Worm (Caenorhabditis elegans): ENCODE results near the gene D1005.5.

The D1005.5 gene

DNA sequence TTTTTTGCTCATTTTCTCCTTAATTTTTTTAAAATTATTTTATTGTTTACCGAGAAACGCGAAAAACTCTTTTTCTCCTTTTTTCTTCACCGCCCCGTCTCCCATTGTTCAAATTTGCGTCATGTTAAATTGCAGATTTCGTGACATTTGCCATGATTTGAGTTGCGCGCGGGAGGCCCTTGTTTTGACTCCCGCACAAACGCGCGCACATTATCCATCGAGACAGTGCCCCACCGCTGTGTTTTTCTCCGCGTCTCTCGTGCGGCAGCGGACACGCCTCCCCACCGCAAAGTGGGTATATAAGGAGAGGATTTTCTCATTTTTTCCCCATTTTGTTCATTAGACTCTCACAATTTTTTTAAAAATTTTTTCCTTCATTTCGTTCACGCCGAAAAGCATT is 3.2 kb upstream of the D1005.5 start:
- no peak for TF ChIP-seq him-1 (tag; optimal IDR thresholded peaks at IDR 0.05)
- no peak for TF ChIP-seq W03F9.2 (tag; optimal IDR thresholded peaks at IDR 0.05)
- TF ChIP-seq dao-5 (tag; optimal IDR thresholded peaks at IDR 0.05) = no peak

DNA sequence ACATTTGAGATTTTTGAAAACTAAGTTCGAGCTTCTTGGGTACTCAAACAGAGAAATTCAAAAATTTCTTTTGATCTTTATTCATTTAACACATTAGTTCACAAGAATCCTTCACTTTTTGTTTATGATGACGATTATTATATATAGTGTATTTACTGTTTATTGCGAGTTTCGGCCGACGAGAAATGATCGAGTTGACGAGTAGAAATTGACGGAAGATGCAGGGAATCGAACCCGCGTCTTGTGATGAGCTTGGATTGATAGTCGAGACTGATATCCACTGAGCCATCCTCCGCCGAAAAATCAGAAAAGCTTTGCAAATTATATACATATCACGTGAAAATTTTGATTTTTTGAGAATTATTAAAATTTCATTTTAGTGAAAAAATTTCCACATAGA is 1.0 kb upstream of the D1005.5 start:
- TF ChIP-seq W03F9.2 (tag; optimal IDR thresholded peaks at IDR 0.05) = no peak
- TF ChIP-seq him-1 (tag; optimal IDR thresholded peaks at IDR 0.05) = no peak
- TF ChIP-seq dao-5 (tag; optimal IDR thresholded peaks at IDR 0.05) = no peak

DNA sequence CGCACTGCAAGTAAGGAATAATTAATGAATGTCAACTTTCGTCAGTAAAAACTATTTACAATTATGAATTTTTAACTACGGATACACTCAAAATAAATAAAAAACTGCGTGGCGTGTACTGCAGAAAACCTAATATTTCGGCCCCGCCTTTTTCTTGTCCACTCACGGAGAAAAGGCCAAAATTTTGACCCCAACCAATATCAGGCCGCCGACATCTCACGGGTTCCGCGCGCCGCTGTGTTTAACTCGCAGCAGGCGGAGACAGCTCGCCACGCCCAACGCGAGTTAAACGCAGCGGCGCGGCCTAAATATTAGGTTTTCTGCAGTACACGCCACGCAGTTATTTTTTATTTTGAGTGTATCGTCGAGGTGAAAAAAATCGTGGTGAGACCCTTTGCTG is 1.5 kb downstream of the D1005.5 start:
- TF ChIP-seq W03F9.2 (tag; optimal IDR thresholded peaks at IDR 0.05) (no peak), dao-5 (tag; optimal IDR thresholded peaks at IDR 0.05) (no peak), him-1 (tag; optimal IDR thresholded peaks at IDR 0.05) (no peak)

DNA sequence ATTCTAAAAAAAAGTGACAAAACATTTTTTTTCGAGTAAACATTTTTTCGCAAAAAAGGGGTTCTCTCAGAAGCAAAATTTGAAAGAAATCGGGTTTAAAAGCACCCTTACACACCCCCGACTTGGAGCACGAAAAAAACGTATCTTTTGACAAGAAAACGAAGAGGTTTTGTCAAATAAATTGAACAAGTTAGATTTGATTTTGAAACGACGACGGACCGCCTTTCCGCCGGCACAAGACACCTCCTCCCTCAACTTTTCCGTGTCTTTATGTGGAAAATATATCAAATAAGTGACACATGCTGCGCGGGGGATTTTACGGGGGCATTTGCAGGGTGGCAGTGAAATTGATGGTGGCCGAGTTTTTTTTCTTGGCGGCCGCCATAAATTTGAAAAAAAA is 4.7 kb downstream of the D1005.5 start:
- TF ChIP-seq W03F9.2 (tag; optimal IDR thresholded peaks at IDR 0.05) (no peak), him-1 (tag; optimal IDR thresholded peaks at IDR 0.05) (no peak), dao-5 (tag; optimal IDR thresholded peaks at IDR 0.05) (no peak)

DNA sequence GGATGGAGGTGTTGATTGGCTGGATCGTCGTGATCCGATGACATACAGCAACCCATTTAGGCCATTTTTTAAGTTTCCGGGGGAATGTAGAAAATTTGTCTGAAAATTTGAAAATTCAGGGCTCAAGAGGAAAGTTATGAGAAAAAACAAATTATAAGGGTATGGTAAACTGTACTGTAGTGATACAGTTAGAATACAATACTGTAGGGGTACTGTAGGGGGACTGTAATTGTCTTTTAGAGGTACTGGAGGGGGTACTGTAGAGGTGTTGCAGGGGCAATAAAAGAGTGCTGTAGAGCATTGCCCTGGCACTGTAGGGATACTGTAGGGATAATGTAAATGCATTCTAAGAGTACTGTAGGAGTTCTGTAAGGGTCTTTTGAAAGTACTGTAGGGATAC is 8.1 kb downstream of the D1005.5 start, which contains the start of gene D1005.6:
D1005.6 (minus strand) TSS at position 101 of the 400 bp plus-strand sequence.
- TF ChIP-seq dao-5 (tag; optimal IDR thresholded peaks at IDR 0.05) (no peak), W03F9.2 (tag; optimal IDR thresholded peaks at IDR 0.05) (no peak), him-1 (tag; optimal IDR thresholded peaks at IDR 0.05) (no peak)

DNA sequence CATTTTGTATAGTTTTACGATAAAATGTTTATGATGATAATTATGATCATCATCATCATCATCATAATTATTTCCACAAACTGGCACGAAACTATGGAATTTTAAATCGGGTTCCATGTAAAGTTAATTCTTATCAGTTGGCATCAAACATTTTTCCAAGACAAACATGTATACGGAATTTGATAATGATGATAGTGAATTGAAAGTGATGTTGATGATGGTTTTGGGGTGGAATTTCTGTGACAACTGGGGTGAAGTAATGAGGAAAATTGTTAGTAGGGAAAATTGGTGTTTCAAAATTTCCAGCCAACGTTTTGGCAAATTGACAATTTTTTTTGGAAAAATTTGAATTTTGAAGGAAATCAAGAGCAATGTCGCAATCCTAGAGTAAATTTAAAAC is 13.0 kb downstream of the D1005.5 start:
- TF ChIP-seq W03F9.2 (tag; optimal IDR thresholded peaks at IDR 0.05) = no peak
- TF ChIP-seq dao-5 (tag; optimal IDR thresholded peaks at IDR 0.05) = no peak
- TF ChIP-seq him-1 (tag; optimal IDR thresholded peaks at IDR 0.05) = no peak

DNA sequence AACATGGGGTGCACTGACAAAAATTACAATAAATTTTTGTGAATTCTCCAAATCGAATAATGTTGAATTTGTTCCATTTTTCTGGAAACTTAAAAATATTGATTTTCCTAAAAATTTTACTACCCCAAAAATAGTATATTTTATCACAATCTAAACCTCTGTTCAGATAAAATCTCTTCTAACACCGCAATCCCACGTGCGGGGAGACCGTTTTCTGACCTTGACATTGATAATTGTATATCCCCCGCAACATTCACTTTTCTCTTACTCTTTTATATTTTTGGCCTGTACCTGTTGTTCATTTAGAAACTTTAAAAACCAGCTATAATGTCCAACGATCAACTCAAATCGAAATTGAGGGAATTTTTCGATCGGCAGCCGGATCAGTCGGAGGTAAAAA is 14.0 kb downstream of the D1005.5 start, which contains the start of gene D1005.2:
D1005.2 (plus strand) TSS at position 230 of the 400 bp plus-strand sequence.
- TF ChIP-seq W03F9.2 (tag; optimal IDR thresholded peaks at IDR 0.05) (no peak), him-1 (tag; optimal IDR thresholded peaks at IDR 0.05) (no peak), dao-5 (tag; optimal IDR thresholded peaks at IDR 0.05) (no peak)

DNA sequence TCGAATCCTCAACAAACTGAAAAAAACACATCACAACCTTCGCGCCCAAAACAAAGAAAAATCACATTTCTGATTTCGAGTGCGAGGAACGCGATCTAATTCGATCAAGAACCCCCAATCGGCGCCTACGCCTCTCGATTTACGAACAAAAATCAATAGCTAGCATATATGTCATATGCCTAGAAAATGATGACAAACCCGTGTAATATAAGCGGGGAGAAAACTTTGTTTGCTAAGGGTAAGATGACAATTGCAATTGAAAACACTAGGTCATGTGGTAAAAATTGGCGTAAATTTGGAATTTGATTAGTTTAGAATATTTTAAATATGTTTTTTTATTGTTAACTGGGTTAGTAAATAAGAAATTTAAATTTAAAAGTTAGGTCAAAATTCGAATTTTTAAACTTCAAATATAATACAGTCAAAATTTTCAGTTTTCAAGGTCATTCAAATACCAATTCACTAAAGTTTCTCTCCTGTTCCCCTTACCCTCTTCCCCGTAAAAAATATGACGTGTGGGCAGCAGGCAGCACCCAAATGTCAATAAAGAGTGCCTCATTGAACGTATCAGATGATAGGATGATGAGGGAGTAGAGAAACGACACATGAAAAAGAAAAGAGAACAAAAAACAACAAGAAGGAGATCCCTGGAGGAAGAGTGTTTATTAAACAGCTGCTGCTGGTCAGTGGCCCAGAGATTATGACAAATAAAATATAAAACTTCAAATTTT is 16.3 kb downstream of the D1005.5 start:
- TF ChIP-seq W03F9.2 (tag; optimal IDR thresholded peaks at IDR 0.05) = peak; percentile 27
- no peak for TF ChIP-seq him-1 (tag; optimal IDR thresholded peaks at IDR 0.05)
- no peak for TF ChIP-seq dao-5 (tag; optimal IDR thresholded peaks at IDR 0.05)

DNA sequence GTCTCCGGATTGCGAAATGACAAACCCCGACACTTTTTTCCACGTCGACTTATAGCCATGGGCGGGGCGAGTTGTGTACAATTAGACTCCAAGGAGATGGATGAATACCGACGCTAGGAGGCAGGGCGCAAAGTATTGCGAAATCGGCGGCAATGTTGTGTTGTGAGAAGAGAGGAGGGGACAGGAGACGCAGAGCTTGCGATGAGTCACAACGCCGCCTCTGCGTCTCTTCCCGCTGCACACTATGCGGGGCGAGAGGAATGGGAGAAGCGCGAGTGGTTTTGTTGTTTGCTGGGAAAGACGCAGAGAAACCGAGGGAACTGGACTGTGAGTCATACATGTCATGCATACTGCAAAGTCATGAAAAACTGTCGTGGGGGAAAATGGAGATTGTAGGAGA is 18.4 kb downstream of the D1005.5 start:
- TF ChIP-seq dao-5 (tag; optimal IDR thresholded peaks at IDR 0.05) (peak; percentile 11), W03F9.2 (tag; optimal IDR thresholded peaks at IDR 0.05) (peak; percentile 30), him-1 (tag; optimal IDR thresholded peaks at IDR 0.05) (peak; percentile 56)

DNA sequence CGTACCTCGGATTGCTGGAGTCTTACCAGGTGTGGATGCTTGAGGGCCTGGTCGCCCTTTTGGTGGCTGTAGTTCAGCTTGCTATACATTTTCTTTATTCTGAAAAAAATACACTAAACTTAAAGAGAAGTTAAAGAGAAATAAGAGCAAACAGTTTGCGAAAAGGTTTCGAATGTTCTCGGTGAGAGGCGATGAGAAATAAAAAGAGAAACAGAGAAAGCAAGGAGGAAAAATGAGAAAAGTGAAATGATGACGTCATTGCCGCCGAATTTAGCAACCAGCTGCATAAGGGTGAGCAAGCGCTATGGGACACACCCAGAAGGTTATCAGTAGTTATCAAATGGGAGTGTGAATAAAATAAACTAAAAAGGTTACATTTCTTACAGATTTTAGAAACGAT is 19.0 kb downstream of the D1005.5 start, which contains the start of gene cebp-1:
cebp-1 (minus strand) TSS at position 99 of the 400 bp plus-strand sequence.
- TF ChIP-seq W03F9.2 (tag; optimal IDR thresholded peaks at IDR 0.05) = peak; percentile 39
- no peak for TF ChIP-seq dao-5 (tag; optimal IDR thresholded peaks at IDR 0.05)

DNA sequence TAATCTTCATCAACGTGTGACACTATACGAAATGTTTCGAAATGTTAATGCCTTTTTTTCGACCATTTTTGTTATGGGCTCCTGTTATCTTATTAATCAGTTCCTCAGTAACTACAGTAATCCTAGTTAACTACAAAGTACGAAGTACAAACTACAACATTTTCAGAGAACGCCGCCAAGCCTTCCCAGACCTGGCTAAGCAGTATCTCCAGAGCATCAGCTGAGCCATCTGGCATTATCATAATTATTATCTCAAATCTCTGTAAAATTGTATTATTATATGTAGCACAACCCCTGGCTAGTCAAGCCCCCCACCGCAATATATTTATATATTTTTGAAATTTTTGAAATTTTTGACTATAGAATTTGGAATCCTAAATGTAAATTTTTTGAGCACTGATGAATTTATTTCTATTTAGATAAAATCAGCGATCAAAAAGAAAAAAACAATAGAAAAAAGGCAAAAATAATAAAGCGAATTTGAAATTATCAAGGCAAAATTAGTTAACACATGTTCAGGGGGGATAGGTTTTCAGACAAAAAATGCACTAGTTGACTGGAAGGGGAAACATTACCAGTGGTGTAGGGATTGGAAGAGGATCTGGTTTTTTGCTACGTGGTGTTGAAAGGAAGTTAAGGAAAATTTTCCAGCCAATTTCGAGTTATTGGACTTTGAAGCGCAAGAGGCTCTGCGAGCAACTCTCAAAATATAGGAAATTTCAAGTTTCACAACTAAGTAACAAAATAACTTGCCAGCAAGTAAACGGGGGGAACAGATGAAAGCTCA is 20.8 kb downstream of the D1005.5 start:
- TF ChIP-seq W03F9.2 (tag; optimal IDR thresholded peaks at IDR 0.05) (no peak), him-1 (tag; optimal IDR thresholded peaks at IDR 0.05) (no peak), dao-5 (tag; optimal IDR thresholded peaks at IDR 0.05) (no peak)

DNA sequence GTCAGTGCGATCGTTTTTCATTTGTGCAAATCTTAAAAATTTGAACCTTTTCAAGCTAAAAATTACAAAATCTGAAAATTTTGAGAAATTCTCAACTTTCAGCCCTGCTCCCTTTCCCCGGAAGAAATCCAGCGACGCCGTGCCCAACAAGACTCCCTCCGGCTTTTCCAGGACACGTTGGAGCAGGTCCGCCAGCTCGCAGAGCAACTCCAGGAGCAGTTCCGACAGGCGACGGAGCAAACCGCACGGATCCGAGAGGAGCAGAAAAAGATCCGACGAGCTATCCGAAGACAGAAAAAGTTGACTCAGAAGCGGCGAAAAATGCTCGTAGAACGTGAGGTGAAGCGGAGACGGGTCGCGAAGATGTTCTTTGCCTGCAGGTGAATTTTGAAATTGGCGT is 21.5 kb downstream of the D1005.5 start:
- TF ChIP-seq W03F9.2 (tag; optimal IDR thresholded peaks at IDR 0.05) (no peak), dao-5 (tag; optimal IDR thresholded peaks at IDR 0.05) (no peak), him-1 (tag; optimal IDR thresholded peaks at IDR 0.05) (no peak)

DNA sequence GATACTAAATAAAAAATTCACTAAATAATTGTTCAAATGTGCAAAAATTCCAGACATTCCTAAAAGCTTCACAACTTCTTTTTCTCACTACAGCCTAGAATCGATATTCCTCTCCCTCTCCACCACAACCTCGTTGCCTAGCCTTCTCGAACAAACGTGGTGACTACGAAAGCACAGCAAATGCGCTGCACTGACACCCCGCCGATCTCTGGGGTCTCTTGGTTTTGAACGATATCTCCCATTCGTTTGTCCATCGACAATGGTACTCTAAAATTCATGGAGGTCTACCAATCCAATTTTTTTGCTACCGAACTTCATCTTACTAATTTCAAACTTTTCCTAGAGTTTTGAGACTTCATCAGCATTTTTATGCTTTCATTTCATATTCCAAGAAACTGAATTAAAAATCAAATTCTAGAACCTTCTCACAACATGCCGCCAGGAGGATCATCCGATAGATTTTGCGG is 22.4 kb downstream of the D1005.5 start, which contains the start of gene W05H7.1:
W05H7.1 (plus strand) TSS at position 417 of the 467 bp plus-strand sequence.
- no peak for TF ChIP-seq him-1 (tag; optimal IDR thresholded peaks at IDR 0.05)
- TF ChIP-seq W03F9.2 (tag; optimal IDR thresholded peaks at IDR 0.05) = no peak
- TF ChIP-seq dao-5 (tag; optimal IDR thresholded peaks at IDR 0.05) = no peak

DNA sequence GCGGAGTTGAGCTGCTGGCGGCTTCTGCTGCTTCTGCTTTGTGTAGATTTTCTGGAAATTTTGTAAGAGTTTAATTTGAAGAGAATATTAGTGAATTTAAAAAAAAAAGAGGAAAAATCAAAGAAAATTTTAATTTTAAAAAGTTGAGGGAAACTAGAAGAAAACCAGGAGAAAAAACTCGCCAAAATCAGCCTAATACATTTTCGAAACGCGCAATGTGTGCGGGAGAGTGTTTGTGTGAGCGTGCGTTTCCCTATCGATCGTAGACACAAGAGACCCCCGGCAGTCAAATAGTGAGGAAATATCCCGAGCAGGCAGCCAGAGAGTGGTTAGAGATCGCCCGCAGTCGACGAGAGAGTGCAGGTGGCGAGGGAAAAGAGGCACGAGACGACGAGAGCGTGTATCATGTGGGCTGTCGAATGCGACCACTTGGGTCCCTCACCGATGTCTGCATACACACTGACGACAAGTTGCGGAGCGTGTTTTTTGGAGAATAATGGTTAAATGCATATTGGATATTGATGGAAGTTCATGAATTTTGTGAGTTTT is 26.1 kb downstream of the D1005.5 start, which contains the start of gene zfp-3:
zfp-3 (minus strand) TSS at position 51 of the 549 bp plus-strand sequence.
- TF ChIP-seq dao-5 (tag; optimal IDR thresholded peaks at IDR 0.05) (peak; percentile 62), W03F9.2 (tag; optimal IDR thresholded peaks at IDR 0.05) (peak; percentile 72), him-1 (tag; optimal IDR thresholded peaks at IDR 0.05) (peak; percentile 80)

Data from whole organism, L4/young adult.